Worm (Caenorhabditis elegans): ENCODE results near the gene frpr-3.

The frpr-3 gene

DNA sequence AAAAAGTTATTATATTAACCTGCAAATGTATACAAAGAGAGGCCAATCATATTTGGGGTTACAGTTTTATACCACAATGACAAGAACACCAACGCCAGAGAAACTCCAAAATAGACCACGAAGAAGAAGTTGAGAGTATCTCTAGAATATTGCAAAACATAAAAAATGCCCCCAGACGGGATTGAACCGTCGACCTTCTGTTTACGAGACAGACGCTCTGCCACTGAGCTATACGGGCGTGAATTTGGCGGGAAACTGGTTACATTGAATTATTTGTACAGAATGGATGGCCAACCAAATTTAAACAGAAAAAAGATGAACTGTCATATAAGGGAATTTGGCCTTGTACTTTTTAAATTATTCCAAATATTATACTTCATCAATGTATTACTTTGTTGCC lies 40.6 kb upstream of the frpr-3 start (continued):
- TF ChIP-seq lin-38 (GFP tag; IDR thresholded peaks at IDR 0.05) (peak; percentile 26; the same call in 1 of the 2 replicates), Y5F2A.4 (GFP tag; optimal IDR thresholded peaks at IDR 0.05) (peak; percentile 52), gei-8 (GFP tag; optimal IDR thresholded peaks at IDR 0.05) (peak; percentile 24), nhr-28 (tag; optimal IDR thresholded peaks at IDR 0.05) (peak; percentile 7), zag-1 (tag; optimal IDR thresholded peaks at IDR 0.05) (no peak), rbr-2 (tag; optimal IDR thresholded peaks at IDR 0.05) (peak; percentile 56), ZK546.5 (tag; optimal IDR thresholded peaks at IDR 0.05) (no peak), duxl-1 (tag; optimal IDR thresholded peaks at IDR 0.05; ENCODE audit: poor library complexity) (peak; percentile 42), mes-2 (tag; optimal IDR thresholded peaks at IDR 0.05; ENCODE audit: poor library complexity, severe bottlenecking) (peak; percentile 67), hlh-30 (tag; optimal IDR thresholded peaks at IDR 0.05; ENCODE audit: insufficient read depth) (peak; percentile 64), lsy-2 (tag; optimal IDR thresholded peaks at IDR 0.05) (peak in 1 of 2 experiments; percentile 68), snpc-1.2 (GFP tag; IDR thresholded peaks at IDR 0.05) (peak; percentile 52; the same call in 1 of the 2 replicates), dmd-6 (GFP tag; IDR thresholded peaks at IDR 0.05) (peak; percentile 37; the same call in 1 of the 2 replicates)

DNA sequence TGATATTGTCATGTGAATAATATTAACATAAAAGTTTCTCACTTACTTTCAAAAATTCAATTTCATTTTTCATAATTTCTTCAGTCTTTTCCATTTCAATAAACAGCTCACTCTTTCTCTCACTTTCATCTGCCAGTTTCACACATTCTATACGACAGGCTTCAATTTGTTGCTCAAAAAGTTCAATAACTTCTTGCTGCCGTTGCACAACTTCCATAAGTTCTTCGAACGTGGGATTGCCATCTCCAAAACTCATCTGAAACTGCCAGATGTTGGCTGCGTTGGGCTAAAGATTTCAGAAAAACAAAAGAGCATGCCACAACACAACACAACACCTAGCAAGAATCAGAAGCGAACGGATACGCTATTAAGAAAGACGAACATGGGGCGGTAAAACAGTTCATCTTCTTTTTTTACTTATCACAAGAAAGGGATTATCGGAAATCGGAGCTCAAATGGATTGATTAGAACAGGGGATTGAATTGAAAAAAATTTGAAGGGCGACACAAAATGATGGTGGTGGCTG lies 37.8 kb upstream of the frpr-3 start:
- TF ChIP-seq nhr-6 (tag; optimal IDR thresholded peaks at IDR 0.05) (no peak), ceh-32 (tag; optimal IDR thresholded peaks at IDR 0.05; ENCODE audit: poor library complexity) (no peak), Y5F2A.4 (GFP tag; optimal IDR thresholded peaks at IDR 0.05) (peak; percentile 1), zip-2 (tag; optimal IDR thresholded peaks at IDR 0.05) (no peak), fkh-10 (GFP tag; optimal IDR thresholded peaks at IDR 0.05) (no peak), unc-39 (tag; optimal IDR thresholded peaks at IDR 0.05) (no peak), rbr-2 (tag; optimal IDR thresholded peaks at IDR 0.05) (no peak), nhr-48 (tag; optimal IDR thresholded peaks at IDR 0.05) (peak; percentile 13), nhr-25 (tag; optimal IDR thresholded peaks at IDR 0.05; ENCODE audit: borderline replicate concordance, insufficient read depth) (no peak), cey-2 (tag; optimal IDR thresholded peaks at IDR 0.05; ENCODE audit: borderline replicate concordance, insufficient read depth) (no peak), ces-1 (GFP tag; optimal IDR thresholded peaks at IDR 0.05) (no peak), arid-1 (GFP tag; conservative IDR thresholded peaks at IDR 0.05) (no peak), Y48G9A.11 (GFP tag; IDR thresholded peaks at IDR 0.05) (no peak), ama-1 (optimal IDR thresholded peaks at IDR 0.05) (peak; percentile 46), mep-1 (tag; optimal IDR thresholded peaks at IDR 0.05) (peak; percentile 26), daf-12 (tag; optimal IDR thresholded peaks at IDR 0.05) (no peak), unc-130 (GFP tag; optimal IDR thresholded peaks at IDR 0.05) (no peak), ceh-20 (GFP tag; IDR thresholded peaks at IDR 0.05) (no peak), nhr-76 (tag; optimal IDR thresholded peaks at IDR 0.05) (no peak), zag-1 (tag; optimal IDR thresholded peaks at IDR 0.05) (no peak), zfp-3 (GFP tag; conservative IDR thresholded peaks at IDR 0.05) (no peak), daf-19 (GFP tag; conservative IDR thresholded peaks at IDR 0.05) (no peak), aha-1 (tag) (peak; percentile 83), F37D6.2 (tag; optimal IDR thresholded peaks at IDR 0.05) (no peak), nhr-77 (tag; optimal IDR thresholded peaks at IDR 0.05) (no peak), saeg-2 (GFP tag; IDR thresholded peaks at IDR 0.05) (no peak), dve-1 (tag; optimal IDR thresholded peaks at IDR 0.05; ENCODE audit: insufficient read depth) (no peak), mdt-29 (GFP tag; IDR thresholded peaks at IDR 0.05) (no peak), hif-1 (tag; optimal IDR thresholded peaks at IDR 0.05) (no peak), lin-29 (GFP tag; IDR thresholded peaks at IDR 0.05) (no peak), lir-3 (tag; optimal IDR thresholded peaks at IDR 0.05) (no peak), F26F4.8 (GFP tag; conservative IDR thresholded peaks at IDR 0.05) (no peak), lim-7 (GFP tag; IDR thresholded peaks at IDR 0.05) (0 out of 2 replicates have a peak, but pooled peaks have one; percentile 26), tag-97 (GFP tag; IDR thresholded peaks at IDR 0.05) (no peak), madf-9 (GFP tag; conservative IDR thresholded peaks at IDR 0.05) (no peak), lin-39 (tag; optimal IDR thresholded peaks at IDR 0.05) (no peak), hmg-1.1 (GFP tag; IDR thresholded peaks at IDR 0.05) (no peak), lsy-2 (tag; optimal IDR thresholded peaks at IDR 0.05) (peak in 1 of 2 experiments; percentile 32), egl-43 (GFP tag; IDR thresholded peaks at IDR 0.05) (0 out of 2 replicates have a peak, but pooled peaks have one; percentile 24)

Data from whole organism, L4 larva.